Worm (Caenorhabditis elegans) whole organism, L1 larva: ENCODE data around the gene ced-9.

Experiments
- C16A3.4 ChIP-seq: fragments of 150-350 bp; optimal IDR thresholded peaks from 2 replicates; lab custom pipeline; 2014; ENCODE audit warnings: missing biosample characterization, missing genetic modification characterization
- Y116A8C.19 ChIP-seq: sonication (generic microtip); optimal IDR thresholded peaks from 2 replicates; lab custom pipeline; 2016; ENCODE audit warnings: missing compliant biosample characterization, missing genetic modification characterization, borderline replicate concordance
- aly-2 ChIP-seq: fragments of 150-350 bp; optimal IDR thresholded peaks from 2 replicates; lab custom pipeline; 2014; ENCODE audit warnings: missing biosample characterization, missing genetic modification characterization
- blmp-1 ChIP-seq: fragments of 150-350 bp; optimal IDR thresholded peaks from 2 replicates; lab custom pipeline; 2014; ENCODE audit warnings: missing biosample characterization, missing genetic modification characterization
- ceh-8 ChIP-seq: fragments of 200-800 bp; sonication (Bioruptor generic); optimal IDR thresholded peaks from 2 replicates; lab custom pipeline; 2018; ENCODE audit warnings: mild to moderate bottlenecking, missing genetic modification characterization, moderate library complexity, missing compliant biosample characterization
- ceh-90 ChIP-seq: sonication (generic microtip); optimal IDR thresholded peaks from 2 replicates; lab custom pipeline; 2016; ENCODE audit warnings: missing genetic modification characterization, missing compliant biosample characterization
- dpl-1 ChIP-seq, 3 experiments: fragments of 150-350 bp in 2 of 3; sonication (generic microtip) in 1 of 3; optimal IDR thresholded peaks; 2 replicates each; lab custom pipeline; 2014 to 2017; ENCODE audit warnings: missing biosample characterization in 3 of 3, missing genetic modification characterization in 3 of 3, missing genetic modification reagents in 3 of 3
- dsc-1 ChIP-seq: sonication (generic microtip); optimal IDR thresholded peaks from 2 replicates; lab custom pipeline; 2016; ENCODE audit warnings: mild to moderate bottlenecking, missing genetic modification characterization, missing compliant biosample characterization
- egl-27 ChIP-seq, 2 experiments: fragments of 150-350 bp in 1 of 2; sonication (generic microtip); optimal IDR thresholded peaks; 3 replicates each; lab custom pipeline; 2017 to 2018; ENCODE audit warnings: missing biosample characterization in 2 of 2, missing genetic modification characterization in 2 of 2, missing genetic modification reagents in 2 of 2
- ets-5 ChIP-seq: fragments of 200-800 bp; sonication (Bioruptor generic); IDR thresholded peaks from 2 replicates; pipeline ENCODE4 v1.3.6; 2022; ENCODE audit warnings: missing genetic modification characterization, missing compliant biosample characterization
- fkh-10 ChIP-seq: sonication (generic microtip); optimal IDR thresholded peaks from 2 replicates; lab custom pipeline; 2017; ENCODE audit warnings: missing biosample characterization, missing genetic modification reagents, missing genetic modification characterization
- fkh-8 ChIP-seq: sonication (generic microtip); optimal IDR thresholded peaks from 2 replicates; lab custom pipeline; 2016; ENCODE audit warnings: mild to moderate bottlenecking, missing genetic modification characterization, missing compliant biosample characterization
- hlh-17 ChIP-seq: fragments of 200-800 bp; sonication (Bioruptor generic); optimal IDR thresholded peaks from 2 replicates; lab custom pipeline; 2018; ENCODE audit warnings: missing genetic modification characterization, mild to moderate bottlenecking, missing compliant biosample characterization, moderate library complexity, borderline replicate concordance
- irx-1 ChIP-seq: sonication (generic microtip); optimal IDR thresholded peaks from 2 replicates; lab custom pipeline; 2016; ENCODE audit warnings: missing genetic modification characterization, missing compliant biosample characterization
- isw-1 ChIP-seq: fragments of 200-800 bp; sonication (Bioruptor generic); IDR thresholded peaks from 2 replicates; pipeline ENCODE4 v1.3.6; 2022; ENCODE audit warnings: missing genetic modification characterization, missing compliant biosample characterization
- jun-1 ChIP-seq: fragments of 150-350 bp; optimal IDR thresholded peaks from 2 replicates; lab custom pipeline; 2014; ENCODE audit warnings: missing biosample characterization, missing genetic modification reagents, missing genetic modification characterization
- lin-13 ChIP-seq: fragments of 150-350 bp; optimal IDR thresholded peaks from 2 replicates; lab custom pipeline; 2014; ENCODE audit warnings: missing biosample characterization, missing genetic modification reagents, missing genetic modification characterization
- lin-14 ChIP-seq: fragments of 200-800 bp; sonication (Bioruptor generic); optimal IDR thresholded peaks from 2 replicates; lab custom pipeline; 2018; ENCODE audit warnings: mild to moderate bottlenecking, missing genetic modification characterization, moderate library complexity, missing compliant biosample characterization
- lir-3 ChIP-seq: sonication (generic microtip); optimal IDR thresholded peaks from 2 replicates; lab custom pipeline; 2016; ENCODE audit warnings: mild to moderate bottlenecking, missing genetic modification characterization, moderate library complexity, missing compliant biosample characterization; ENCODE audit not compliant: poor library complexity
- lsy-2 ChIP-seq, 2 experiments: fragments of 150-350 bp; optimal IDR thresholded peaks; 2 replicates each; lab custom pipeline; 2014; ENCODE audit warnings: missing biosample characterization in 2 of 2, missing genetic modification characterization in 2 of 2
- mdl-1 ChIP-seq, 2 experiments: fragments of 150-350 bp; optimal IDR thresholded peaks; 2 replicates each; lab custom pipeline; 2014 to 2017; ENCODE audit warnings: missing biosample characterization in 2 of 2, missing genetic modification characterization in 2 of 2, inconsistent platforms in 1 of 2
- nhr-11 ChIP-seq: fragments of 150-350 bp; optimal IDR thresholded peaks from 2 replicates; lab custom pipeline; 2014; ENCODE audit warnings: missing biosample characterization, missing genetic modification characterization
- nhr-19 ChIP-seq: fragments of 200-800 bp; sonication (Bioruptor generic); conservative IDR thresholded peaks from 2 replicates; pipeline ENCODE4 v1.3.6; 2022; ENCODE audit warnings: missing genetic modification characterization, missing compliant biosample characterization
- nhr-20 ChIP-seq: sonication (generic microtip); optimal IDR thresholded peaks from 2 replicates; lab custom pipeline; 2016; ENCODE audit warnings: mild to moderate bottlenecking, missing genetic modification characterization, missing compliant biosample characterization
- nhr-71 ChIP-seq: sonication (generic microtip); optimal IDR thresholded peaks from 2 replicates; lab custom pipeline; 2016; ENCODE audit warnings: mild to moderate bottlenecking, missing genetic modification characterization, moderate library complexity, missing compliant biosample characterization
- nhr-84 ChIP-seq: sonication (generic microtip); optimal IDR thresholded peaks from 2 replicates; lab custom pipeline; 2017; ENCODE audit warnings: missing biosample characterization, missing genetic modification characterization
- nhr-85 ChIP-seq: sonication (generic microtip); peaks from one replicate; lab custom pipeline; 2016; ENCODE audit warnings: missing genetic modification characterization, inconsistent platforms, missing compliant biosample characterization
- pag-3 ChIP-seq: sonication (generic microtip); optimal IDR thresholded peaks from 2 replicates; lab custom pipeline; 2017; ENCODE audit warnings: missing genetic modification characterization, mild to moderate bottlenecking, missing compliant biosample characterization, antibody characterized with exemption, borderline replicate concordance; ENCODE audit not compliant: insufficient read depth
- pax-3 ChIP-seq: fragments of 200-800 bp; sonication (Bioruptor generic); optimal IDR thresholded peaks from 2 replicates; lab custom pipeline; 2018; ENCODE audit warnings: mild to moderate bottlenecking, missing genetic modification characterization, moderate library complexity, missing compliant biosample characterization
- snpc-4 ChIP-seq: fragments of 150-350 bp; optimal IDR thresholded peaks from 2 replicates; lab custom pipeline; 2014; ENCODE audit warnings: missing biosample characterization, missing genetic modification characterization
- unc-62 ChIP-seq: fragments of 150-350 bp; optimal IDR thresholded peaks from 2 replicates; lab custom pipeline; 2014; ENCODE audit warnings: missing biosample characterization, missing genetic modification reagents, missing genetic modification characterization
- unc-86 ChIP-seq: sonication (generic microtip); optimal IDR thresholded peaks from 2 replicates; lab custom pipeline; 2016; ENCODE audit warnings: missing genetic modification characterization, missing compliant biosample characterization
- vab-15 ChIP-seq: sonication (generic microtip); optimal IDR thresholded peaks from 2 replicates; lab custom pipeline; 2017; ENCODE audit warnings: missing genotype, mild to moderate bottlenecking, missing genetic modification characterization, missing compliant biosample characterization
- zag-1 ChIP-seq: fragments of 150-350 bp; optimal IDR thresholded peaks from 2 replicates; lab custom pipeline; 2014; ENCODE audit warnings: missing biosample characterization, missing genetic modification characterization
- ztf-11 ChIP-seq, 2 experiments: sonication (generic microtip); optimal IDR thresholded peaks; 2 replicates each; lab custom pipeline; 2016 to 2017; ENCODE audit warnings: missing genetic modification characterization in 2 of 2, missing biosample characterization in 1 of 2, missing compliant biosample characterization in 1 of 2

The ced-9 gene

DNA sequence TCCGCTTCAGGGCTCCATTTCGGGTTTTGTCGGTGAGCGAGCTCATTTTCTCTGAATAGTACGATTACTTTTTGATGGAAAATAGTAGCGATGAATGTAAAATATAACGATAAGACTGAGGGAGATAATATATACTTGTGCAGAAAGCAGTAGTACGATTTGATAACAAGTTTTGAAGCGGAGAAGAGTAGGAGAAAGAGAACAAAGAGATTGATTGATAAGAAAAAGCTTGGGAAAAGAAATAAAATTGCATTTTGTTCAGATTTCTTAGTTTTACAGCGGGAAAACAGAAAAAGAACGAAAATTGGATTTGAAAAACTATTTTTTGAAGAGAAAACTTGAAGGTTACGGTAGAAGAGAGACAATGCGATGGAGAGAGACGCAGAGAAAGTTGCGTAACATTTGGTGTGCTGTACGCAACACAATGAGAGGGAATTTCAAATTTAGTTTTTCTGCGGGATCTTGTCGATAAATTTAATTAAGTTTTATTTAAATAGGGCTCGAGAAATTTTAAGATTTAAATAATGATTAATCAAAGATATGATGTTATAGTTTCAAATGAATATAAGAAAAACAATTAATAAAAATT, 22.7 kb downstream of the ced-9 start, which contains the start of gene umps-1 (continued):
- TF ChIP-seq unc-86 (tag; lab: Kevin White, UChicago) = peak; percentile 5
- no peak for TF ChIP-seq zag-1 (tag; lab: Kevin White, UChicago)
- no peak for TF ChIP-seq ztf-11 (tag; optimal IDR thresholded peaks at IDR 0.05; lab: Kevin White, UChicago)
- no peak for TF ChIP-seq unc-62 (GFP tag; lab: Kevin White, UChicago)
- peak; percentile 82 for TF ChIP-seq C16A3.4
- no peak for TF ChIP-seq fkh-10 (GFP tag; lab: Kevin White, UChicago)
- peak; percentile 81 for TF ChIP-seq blmp-1 (tag; lab: Kevin White, UChicago)
- TF ChIP-seq, all 84 proteins: peak for 45

ce11 chrIII:10358751-10359150, 23.8 kb downstream of the ced-9 start:
- TF ChIP-seq nhr-71 (peak; percentile 16), lin-14 (peak; percentile 68), lsy-2 (tag; optimal IDR thresholded peaks at IDR 0.05; lab: Kevin White, UChicago) (peak in 1 of 2 experiments; percentile 12), fkh-8 (tag; lab: Kevin White, UChicago) (no peak), ceh-8 (GFP tag; lab: Kevin White, UChicago) (no peak), fkh-10 (GFP tag; lab: Kevin White, UChicago) (peak; percentile 22)

DNA sequence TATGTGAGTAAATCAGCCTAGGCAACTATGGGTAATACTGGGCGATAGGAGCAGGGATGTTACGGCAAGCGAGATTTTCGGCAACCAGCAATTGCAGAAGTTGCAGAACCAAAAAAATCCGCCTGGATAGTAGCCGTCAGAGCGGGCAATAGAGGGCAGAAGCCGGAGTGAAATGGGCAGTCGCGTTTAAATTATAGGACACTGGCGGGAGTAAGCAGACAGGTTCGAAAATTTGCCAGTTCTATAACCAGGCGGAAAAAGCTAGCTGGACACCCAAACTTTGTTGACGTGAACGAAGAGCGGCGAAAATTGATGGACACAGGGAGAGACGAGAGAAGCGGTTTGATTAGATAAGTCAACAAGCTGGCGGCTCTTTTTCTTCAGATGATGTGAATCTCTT, 24.9 kb downstream of the ced-9 start:
- TF ChIP-seq lin-14 = peak; percentile 22
- peak; percentile 10 for TF ChIP-seq nhr-85
- no peak for TF ChIP-seq nhr-11

DNA sequence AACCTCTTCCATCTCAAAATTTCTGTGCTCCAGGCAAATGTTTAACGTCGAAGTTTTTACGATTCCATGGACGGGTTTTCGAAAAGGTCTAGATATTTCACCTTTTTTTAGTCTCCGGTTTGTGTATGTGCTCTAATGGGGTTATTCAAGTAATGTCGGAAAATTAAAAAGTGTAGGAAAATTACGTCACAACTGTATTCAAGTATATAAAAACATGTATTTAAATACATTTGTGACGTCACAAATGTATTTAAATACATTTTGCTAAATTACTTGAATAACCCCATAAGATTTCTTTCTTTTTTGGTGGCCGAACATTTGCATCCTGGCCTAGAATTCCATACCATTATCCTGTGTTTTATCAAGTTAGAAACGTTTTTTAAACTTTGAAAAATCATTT, 26.5 kb downstream of the ced-9 start:
- TF ChIP-seq fkh-8 (tag; lab: Kevin White, UChicago) = no peak

DNA sequence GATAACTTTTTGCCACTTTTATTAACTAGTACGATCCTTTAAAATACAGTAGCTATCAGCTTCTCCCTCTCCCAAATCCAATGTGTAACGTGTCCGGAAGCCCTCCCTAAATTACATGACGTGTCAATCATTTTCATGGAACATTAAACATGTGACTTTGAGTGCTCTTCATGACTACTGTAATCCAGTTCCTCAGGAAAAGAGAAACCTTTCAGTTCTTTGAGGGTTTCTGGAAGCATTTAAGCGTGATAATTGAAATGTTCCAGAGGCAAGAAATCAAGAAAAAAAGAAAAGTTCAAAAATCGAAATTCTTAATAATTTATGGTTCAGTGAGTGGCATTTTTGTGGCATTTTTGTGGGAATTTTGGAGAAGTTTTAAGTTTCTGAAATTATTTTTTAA, 27.9 kb downstream of the ced-9 start:
- TF ChIP-seq vab-15 (tag; lab: Kevin White, UChicago) (no peak), pax-3 (tag; lab: Kevin White, UChicago) (peak; percentile 12), nhr-11 (no peak), nhr-19 (GFP tag; lab: Robert Waterston, UW) (no peak), fkh-8 (tag; lab: Kevin White, UChicago) (peak; percentile 60), aly-2 (tag; lab: Kevin White, UChicago) (no peak), nhr-20 (tag; lab: Kevin White, UChicago) (no peak), mdl-1 (tag; optimal IDR thresholded peaks at IDR 0.05; lab: Kevin White, UChicago) (no peak), lsy-2 (tag; optimal IDR thresholded peaks at IDR 0.05; lab: Kevin White, UChicago) (peak in 1 of 2 experiments; percentile 29), pag-3 (no peak), dsc-1 (tag; lab: Kevin White, UChicago) (peak; percentile 64), egl-27 (tag; optimal IDR thresholded peaks at IDR 0.05; lab: Kevin White, UChicago) (no peak)

ce11 chrIII:10364656-10365055, 29.7 kb downstream of the ced-9 start, which contains the start of gene tbc-8:
Gene tbc-8 (plus strand): TSS chrIII:10364956.
- TF ChIP-seq lin-14 (no peak), ets-5 (GFP tag; lab: Robert Waterston, UW) (no peak), hlh-17 (GFP tag; lab: Kevin White, UChicago) (no peak), ceh-8 (GFP tag; lab: Kevin White, UChicago) (no peak), ceh-90 (tag; lab: Kevin White, UChicago) (no peak), dpl-1 (GFP tag; optimal IDR thresholded peaks at IDR 0.05; lab: Kevin White, UChicago) (no peak), lir-3 (tag; lab: Kevin White, UChicago) (no peak), Y116A8C.19 (no peak), lin-13 (no peak), snpc-4 (no peak), jun-1 (tag; lab: Kevin White, UChicago) (no peak), egl-27 (tag; optimal IDR thresholded peaks at IDR 0.05; lab: Kevin White, UChicago) (no peak), isw-1 (GFP tag; lab: Robert Waterston, UW) (no peak), irx-1 (tag; lab: Kevin White, UChicago) (no peak), pax-3 (tag; lab: Kevin White, UChicago) (no peak), nhr-84 (tag; lab: Kevin White, UChicago) (no peak)
